Fruit fly (Drosophila melanogaster) S2 (cell line): ENCODE results near the gene CG12289.

Source experiments
- CG8478 ChIP-seq: fragments of >200 bp; optimal IDR thresholded peaks from 2 replicates; lab custom pipeline; 2018
- CTCF ChIP-seq, 2 experiments: fragments of >200 bp; optimal IDR thresholded peaks; 2 replicates each; lab custom pipeline; 2018

DNA sequence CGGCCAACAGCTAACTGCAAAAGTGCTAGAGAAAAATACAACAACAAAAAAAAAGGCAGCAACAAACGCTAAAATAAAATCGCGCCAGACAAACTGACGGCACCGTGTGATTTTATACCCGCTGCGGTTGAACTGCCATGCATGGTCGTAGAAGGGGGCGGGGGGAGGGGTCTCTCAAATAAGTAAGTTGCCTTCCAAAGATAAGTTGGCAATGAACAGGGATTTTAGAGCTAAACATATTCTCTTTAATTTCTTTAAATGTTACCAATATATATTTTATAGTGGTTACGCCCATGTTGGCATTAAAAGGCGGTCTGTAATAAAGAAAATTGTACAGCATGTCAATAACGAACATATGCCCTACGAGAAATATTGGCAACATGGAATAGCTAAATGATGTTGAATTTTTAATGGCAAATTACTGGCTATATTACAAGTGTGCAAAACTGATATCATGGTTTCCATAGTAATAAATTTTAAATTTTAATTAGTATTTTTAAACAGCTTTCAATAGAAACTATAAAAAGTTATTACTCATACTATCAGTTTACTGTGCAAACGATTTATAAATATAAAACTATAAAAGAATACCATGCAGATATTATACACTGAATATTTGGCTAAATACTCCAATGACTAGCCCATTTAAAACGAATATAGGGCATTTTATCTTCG is 26.9 kb downstream of the CG12289 start:
- TF ChIP-seq CTCF (optimal IDR thresholded peaks at IDR 0.05; lab: Kevin White, UChicago) (no peak), CG8478 (no peak)
